Fruit fly (Drosophila melanogaster) whole organism, wandering third instar larva: ENCODE measurements around the gene Unc-115a.
A peak's percentile ranks its signal among the peaks of the same experiment; 100 is the strongest.
"Not testable (repeated sequence)": the region's sequence is repeated elsewhere in the genome, so short reads cannot be mapped to it uniquely, and the experiment has no call there.

Experiments
- CG32264 ChIP-seq: fragments of 200-800 bp; sonication (Bioruptor generic); optimal IDR thresholded peaks from 2 replicates; lab custom pipeline; 2016; ENCODE audit warnings: missing biosample characterization, missing genetic modification characterization
- CG9705 ChIP-seq: fragments of 200-800 bp; sonication (Bioruptor generic); optimal IDR thresholded peaks from 2 replicates; lab custom pipeline; 2018; ENCODE audit warnings: missing biosample characterization, mild to moderate bottlenecking, missing genetic modification characterization
- CrebA ChIP-seq: fragments of 200-800 bp; sonication (Bioruptor generic); optimal IDR thresholded peaks from 2 replicates; lab custom pipeline; 2016; ENCODE audit warnings: missing biosample characterization, mild to moderate bottlenecking, missing genetic modification characterization, borderline replicate concordance
- Dfd ChIP-seq: fragments of >200 bp; optimal IDR thresholded peaks from 2 replicates; lab custom pipeline; 2017; ENCODE audit warnings: missing biosample characterization, missing genetic modification characterization
- Dif ChIP-seq: fragments of 200-275, 200-300 bp; sonication (Bioruptor generic); optimal IDR thresholded peaks from 2 replicates; lab custom pipeline; 2018; ENCODE audit warnings: missing biosample characterization, missing genetic modification characterization; ENCODE audit not compliant: partially characterized antibody
- GATAd ChIP-seq: sonication (Bioruptor generic); optimal IDR thresholded peaks from 2 replicates; lab custom pipeline; 2016; ENCODE audit warnings: missing biosample characterization, missing genetic modification characterization
- Hnf4 ChIP-seq: fragments of 200-800 bp; sonication (Bioruptor generic); optimal IDR thresholded peaks from 2 replicates; lab custom pipeline; 2016; ENCODE audit warnings: missing biosample characterization, mild to moderate bottlenecking, missing genetic modification characterization
- Hr78 ChIP-seq: fragments of >200 bp; optimal IDR thresholded peaks from 2 replicates; lab custom pipeline; 2017; ENCODE audit warnings: missing biosample characterization, missing genetic modification characterization
- Hr83 ChIP-seq: fragments of 200-300 bp; sonication (Bioruptor generic); optimal IDR thresholded peaks from 2 replicates; lab custom pipeline; 2016; ENCODE audit warnings: missing biosample characterization, mild to moderate bottlenecking, missing genetic modification characterization, moderate library complexity; ENCODE audit not compliant: poor library complexity, severe bottlenecking
- Jra ChIP-seq: sonication (Bioruptor generic); optimal IDR thresholded peaks from 2 replicates; lab custom pipeline; 2016; ENCODE audit warnings: missing biosample characterization, missing genetic modification characterization
- Mio ChIP-seq: sonication (Bioruptor generic); optimal IDR thresholded peaks from 2 replicates; lab custom pipeline; 2016; ENCODE audit warnings: missing biosample characterization, missing genetic modification characterization
- OdsH ChIP-seq: fragments of 200-800 bp; sonication (Bioruptor generic); optimal IDR thresholded peaks from 2 replicates; lab custom pipeline; 2016; ENCODE audit warnings: missing biosample characterization, mild to moderate bottlenecking, missing genetic modification characterization
- Rel ChIP-seq, 2 experiments: fragments of 200-800 bp; sonication (Bioruptor generic) in 1 of 2; optimal IDR thresholded peaks; 2 replicates in 1 of 2; 3 replicates in 1 of 2; lab custom pipeline; 2016 to 2019; ENCODE audit warnings: mild to moderate bottlenecking in 2 of 2, missing biosample characterization in 2 of 2, missing genetic modification characterization in 2 of 2, moderate library complexity in 1 of 2
- Sp1 ChIP-seq: fragments of 200-800 bp; sonication (Bioruptor generic); optimal IDR thresholded peaks from 3 replicates; lab custom pipeline; 2019; ENCODE audit warnings: missing biosample characterization, mild to moderate bottlenecking, missing genetic modification characterization, moderate library complexity
- Vsx2 ChIP-seq: fragments of 200-300, 225-300 bp; sonication (Bioruptor generic); optimal IDR thresholded peaks from 2 replicates; lab custom pipeline; 2018; ENCODE audit warnings: missing biosample characterization, missing genetic modification characterization; ENCODE audit not compliant: partially characterized antibody
- br ChIP-seq: fragments of 200-800 bp; sonication (Bioruptor generic); optimal IDR thresholded peaks from 2 replicates; lab custom pipeline; 2016; ENCODE audit warnings: missing biosample characterization, missing genetic modification characterization
- dl ChIP-seq, 2 experiments: fragments of 175-275, 200-275 bp in 1 of 2; fragments of 200-275 bp in 1 of 2; sonication (Bioruptor generic); optimal IDR thresholded peaks; lab custom pipeline; 2018; ENCODE audit warnings: mild to moderate bottlenecking in 2 of 2, missing biosample characterization in 2 of 2, missing genetic modification characterization in 2 of 2, moderate library complexity in 2 of 2; ENCODE audit not compliant: partially characterized antibody in 2 of 2, insufficient read depth in 1 of 2
- dmrt93B ChIP-seq: fragments of 200-800 bp; sonication (Bioruptor generic); optimal IDR thresholded peaks from 2 replicates; lab custom pipeline; 2018; ENCODE audit warnings: missing biosample characterization, mild to moderate bottlenecking, missing genetic modification characterization
- dsf ChIP-seq: sonication (Bioruptor generic); optimal IDR thresholded peaks from 2 replicates; lab custom pipeline; 2016; ENCODE audit warnings: missing biosample characterization, missing genetic modification characterization, borderline replicate concordance
- foxo ChIP-seq, 2 experiments: fragments of 200-800 bp; sonication (Bioruptor generic); optimal IDR thresholded peaks; 2 replicates in 1 of 2; 3 replicates in 1 of 2; lab custom pipeline; 2016 to 2017; ENCODE audit warnings: missing biosample characterization in 2 of 2, missing genetic modification characterization in 2 of 2
- h ChIP-seq: fragments of 200-800 bp; sonication (Bioruptor generic); optimal IDR thresholded peaks from 3 replicates; lab custom pipeline; 2016; ENCODE audit warnings: missing biosample characterization, mild to moderate bottlenecking, missing genetic modification characterization
- lola ChIP-seq: fragments of >200 bp; optimal IDR thresholded peaks from 2 replicates; lab custom pipeline; 2017; ENCODE audit warnings: missing biosample characterization, missing genetic modification characterization
- psq ChIP-seq: fragments of 200-800 bp; sonication (Bioruptor generic); optimal IDR thresholded peaks from 3 replicates; lab custom pipeline; 2017; ENCODE audit warnings: missing biosample characterization, mild to moderate bottlenecking, missing genetic modification characterization, moderate library complexity
- usp ChIP-seq: fragments of >200 bp; optimal IDR thresholded peaks from 2 replicates; lab custom pipeline; 2017; ENCODE audit warnings: missing biosample characterization, missing genetic modification characterization
- woc ChIP-seq: sonication (Bioruptor generic); optimal IDR thresholded peaks from 2 replicates; lab custom pipeline; 2016; ENCODE audit warnings: missing biosample characterization, mild to moderate bottlenecking, missing genetic modification characterization

The Unc-115a gene

DNA sequence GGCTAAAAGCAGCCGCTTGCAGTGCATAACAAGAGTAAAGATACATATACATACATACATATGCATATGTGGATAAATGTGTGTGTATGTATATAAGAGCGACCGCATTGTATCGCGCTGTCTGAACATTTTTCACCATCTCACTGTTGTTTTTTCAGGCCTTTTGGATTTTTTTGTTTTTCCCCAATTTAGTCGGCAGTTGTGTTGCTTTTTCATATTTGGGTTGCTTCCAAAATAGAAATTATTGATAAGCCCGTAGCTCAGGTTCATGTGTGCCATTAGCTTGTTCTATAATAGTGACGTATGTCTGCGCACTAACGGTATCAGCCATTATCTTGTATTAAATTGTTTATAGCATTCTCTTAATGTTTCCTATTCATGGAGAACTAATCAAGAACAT, 4.7 kb downstream of the Unc-115a start:
- TF ChIP-seq Rel (GFP tag; optimal IDR thresholded peaks at IDR 0.05; lab: Kevin White, UChicago): no peak
- TF ChIP-seq Rel (tag; optimal IDR thresholded peaks at IDR 0.05; lab: Kevin White, UChicago): peak; percentile 96
- TF ChIP-seq dmrt93B (GFP tag; lab: Kevin White, UChicago): no peak

DNA sequence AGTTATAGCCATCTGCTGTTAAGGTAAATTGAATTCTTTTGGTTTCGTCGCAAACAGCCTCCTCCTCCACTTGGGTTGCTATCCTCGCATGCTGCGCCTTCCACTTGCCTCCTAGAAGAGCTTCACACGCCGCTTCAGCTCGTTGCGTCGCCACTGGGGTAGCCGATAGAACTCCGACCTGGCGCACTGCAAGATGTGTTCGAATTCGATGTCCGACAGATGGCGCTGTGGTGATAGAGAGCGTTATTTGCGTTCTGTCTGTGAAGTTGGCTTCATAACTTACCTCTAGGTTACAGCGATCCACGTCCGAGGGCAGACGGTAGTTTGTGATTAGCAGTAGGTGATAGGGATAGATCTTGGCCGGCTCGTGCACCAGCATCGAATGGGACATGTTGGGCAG, 10.2 kb downstream of the Unc-115a start:
- TF ChIP-seq Dfd (no peak), OdsH (no peak)

DNA sequence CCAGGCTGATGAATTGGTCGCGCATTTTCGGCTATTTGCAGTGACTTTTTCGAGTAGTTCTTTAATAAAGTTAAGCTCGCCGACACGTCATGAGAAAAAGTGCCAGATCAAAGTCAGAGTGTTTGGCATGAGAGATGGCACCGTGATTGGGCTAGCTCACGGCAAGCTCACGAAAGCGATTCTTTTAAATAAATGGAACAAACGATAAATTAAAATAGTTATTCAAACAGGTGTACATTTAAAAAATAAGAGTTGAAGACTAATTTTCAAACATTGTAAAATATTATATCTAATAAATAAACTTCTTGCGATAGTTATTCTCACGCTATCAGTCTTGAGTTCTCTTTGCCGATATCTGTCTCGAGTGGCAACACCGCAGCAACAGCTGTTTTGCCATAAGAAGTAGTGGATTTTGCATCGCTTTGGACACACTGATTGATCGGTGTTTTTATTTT, 12.5 kb downstream of the Unc-115a start, which contains the start of the genes Unc-115b, p24-2 and CG32939:
Gene Unc-115b (minus strand): TSS at position 101 of the 455 bp plus-strand sequence.
Gene p24-2 (minus strand): TSS at position 120 of the 455 bp plus-strand sequence.
Gene CG32939 (plus strand): TSS at position 405 of the 455 bp plus-strand sequence.
- not testable (repeated sequence) for TF ChIP-seq lola; h (GFP tag; lab: Kevin White, UChicago); Dfd

DNA sequence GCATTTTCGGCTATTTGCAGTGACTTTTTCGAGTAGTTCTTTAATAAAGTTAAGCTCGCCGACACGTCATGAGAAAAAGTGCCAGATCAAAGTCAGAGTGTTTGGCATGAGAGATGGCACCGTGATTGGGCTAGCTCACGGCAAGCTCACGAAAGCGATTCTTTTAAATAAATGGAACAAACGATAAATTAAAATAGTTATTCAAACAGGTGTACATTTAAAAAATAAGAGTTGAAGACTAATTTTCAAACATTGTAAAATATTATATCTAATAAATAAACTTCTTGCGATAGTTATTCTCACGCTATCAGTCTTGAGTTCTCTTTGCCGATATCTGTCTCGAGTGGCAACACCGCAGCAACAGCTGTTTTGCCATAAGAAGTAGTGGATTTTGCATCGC, 19.8 kb downstream of the Unc-115a start, which contains the start of the genes eca and CG18542:
Gene eca (minus strand): TSS at position 101 of the 400 bp plus-strand sequence.
Gene CG18542 (plus strand): TSS at position 385 of the 400 bp plus-strand sequence.
- TF ChIP-seq CG9705 (GFP tag; lab: Kevin White, UChicago); Dif (GFP tag; lab: Kevin White, UChicago); CG32264: not testable (repeated sequence)

dm6 chr3R:9684125-9684524, 21.1 kb downstream of the Unc-115a start, which contains the start of gene CG9444:
Gene CG9444, minus strand, starts transcription at chr3R:9684264.
- TF ChIP-seq Rel (GFP tag; optimal IDR thresholded peaks at IDR 0.05; lab: Kevin White, UChicago) (no peak), Rel (tag; optimal IDR thresholded peaks at IDR 0.05; lab: Kevin White, UChicago) (peak; percentile 79), Jra (GFP tag; lab: Kevin White, UChicago) (no peak)

- TF ChIP-seq Sp1 (GFP tag; lab: Kevin White, UChicago) (no peak), Mio (GFP tag; lab: Kevin White, UChicago) (no peak), dsf (GFP tag; lab: Kevin White, UChicago) (no peak), Vsx2 (GFP tag; lab: Kevin White, UChicago) (no peak), CG9705 (GFP tag; lab: Kevin White, UChicago) (no peak), GATAd (GFP tag; lab: Kevin White, UChicago) (no peak), foxo (GFP tag; optimal IDR thresholded peaks at IDR 0.05; lab: Kevin White, UChicago) (no peak), dl (GFP tag; optimal IDR thresholded peaks at IDR 0.05; lab: Kevin White, UChicago; ENCODE audit: insufficient read depth in 1 of 2, partially characterized antibody in 2 of 2) (no peak), br (GFP tag; lab: Kevin White, UChicago) (no peak), psq (GFP tag; lab: Kevin White, UChicago) (no peak), Rel (GFP tag; optimal IDR thresholded peaks at IDR 0.05; lab: Kevin White, UChicago) (no peak), Rel (tag; optimal IDR thresholded peaks at IDR 0.05; lab: Kevin White, UChicago) (no peak), Jra (GFP tag; lab: Kevin White, UChicago) (no peak), Hr83 (no peak), Hnf4 (GFP tag; lab: Kevin White, UChicago) (no peak), Hr78 (GFP tag; lab: Kevin White, UChicago) (no peak), CrebA (GFP tag; lab: Kevin White, UChicago) (no peak), woc (GFP tag; lab: Kevin White, UChicago) (no peak), h (GFP tag; lab: Kevin White, UChicago) (no peak)
These were observed 22.0 kb downstream of the Unc-115a start for dm6 chr3R:9683064-9683682.

dm6 chr3R:9679746-9680145, 25.5 kb downstream of the Unc-115a start, which contains the start of gene nmdyn-D7:
Gene nmdyn-D7, plus strand, starts transcription at chr3R:9679939.
- TF ChIP-seq Rel (GFP tag; optimal IDR thresholded peaks at IDR 0.05; lab: Kevin White, UChicago) (no peak), Rel (tag; optimal IDR thresholded peaks at IDR 0.05; lab: Kevin White, UChicago) (peak; percentile 99), usp (GFP tag; lab: Kevin White, UChicago) (no peak)
